Worm (Caenorhabditis elegans) whole organism, young adult: ENCODE measurements around the gene arrd-17.
A peak's percentile ranks its signal among the peaks of the same experiment; 100 is the strongest.

Source experiments
- B0336.3 ChIP-seq: fragments of 200-800 bp; sonication (Bioruptor generic); IDR thresholded peaks from 2 replicates; pipeline ENCODE4 v1.3.6; 2022; ENCODE audit warnings: missing genetic modification characterization, missing compliant biosample characterization
- C06A6.2 ChIP-seq: fragments of 200-800 bp; sonication (Bioruptor generic); conservative IDR thresholded peaks from 2 replicates; pipeline ENCODE4 v1.3.6; 2022; ENCODE audit warnings: missing genetic modification characterization, missing compliant biosample characterization
- D2030.7 ChIP-seq: fragments of 200-800 bp; sonication (Bioruptor generic); IDR thresholded peaks from 2 replicates; pipeline ENCODE4 v1.3.6; 2022; ENCODE audit warnings: missing genetic modification reagents, missing genetic modification characterization, missing compliant biosample characterization
- F33H1.4 ChIP-seq: fragments of 200-800 bp; sonication (Bioruptor generic); IDR thresholded peaks from 2 replicates; pipeline ENCODE4 v1.3.6; 2022; ENCODE audit warnings: missing genetic modification reagents, missing genetic modification characterization, missing compliant biosample characterization
- F39B2.1 ChIP-seq: fragments of 200-800 bp; sonication (Bioruptor generic); IDR thresholded peaks from 2 replicates; pipeline ENCODE4 v1.3.6; 2022; ENCODE audit warnings: missing genetic modification reagents, missing genetic modification characterization, missing compliant biosample characterization
- F49E8.2 ChIP-seq: sonication (generic microtip); optimal IDR thresholded peaks from 3 replicates; lab custom pipeline; 2017; ENCODE audit warnings: missing genetic modification characterization, mild to moderate bottlenecking, missing compliant biosample characterization, antibody characterized with exemption, moderate library complexity; ENCODE audit not compliant: insufficient read depth
- F52B5.7 ChIP-seq: sonication (generic microtip); optimal IDR thresholded peaks from 2 replicates; lab custom pipeline; 2016; ENCODE audit warnings: mild to moderate bottlenecking, missing genetic modification characterization, missing compliant biosample characterization
- F57A8.1 ChIP-seq: fragments of 200-800 bp; sonication (Bioruptor generic); optimal IDR thresholded peaks from 2 replicates; lab custom pipeline; 2018; ENCODE audit warnings: mild to moderate bottlenecking, missing genetic modification characterization, moderate library complexity, missing compliant biosample characterization
- Y53F4B.3 ChIP-seq: fragments of 200-800 bp; sonication (Bioruptor generic); IDR thresholded peaks from 2 replicates; pipeline ENCODE4 v1.3.6; 2022; ENCODE audit warnings: missing genetic modification reagents, missing genetic modification characterization, missing compliant biosample characterization
- Y53G8AR.9 ChIP-seq: fragments of 200-800 bp; sonication (Bioruptor generic); conservative IDR thresholded peaks from 2 replicates; pipeline ENCODE4 v1.3.6; 2022; ENCODE audit warnings: missing genetic modification reagents, missing genetic modification characterization, missing compliant biosample characterization
- Y67H2A.10 ChIP-seq: fragments of 200-800 bp; sonication (Bioruptor generic); conservative IDR thresholded peaks from 2 replicates; pipeline ENCODE4 v1.3.6; 2022; ENCODE audit warnings: missing genetic modification reagents, missing genetic modification characterization, missing compliant biosample characterization
- Y95B8A.8 ChIP-seq: fragments of 200-800 bp; sonication (Bioruptor generic); IDR thresholded peaks from 2 replicates; pipeline ENCODE4 v1.3.6; 2022; ENCODE audit warnings: missing genetic modification reagents, missing genetic modification characterization, missing compliant biosample characterization
- ama-1 ChIP-seq, 3 experiments: fragments of 150-350 bp in 1 of 3; sonication (generic microtip) in 2 of 3; optimal IDR thresholded peaks; 2 replicates each; lab custom pipeline; 2014 to 2018; ENCODE audit warnings: missing biosample characterization in 2 of 3, missing genetic modification characterization in 2 of 3, missing genetic modification reagents in 2 of 3
- atf-7 ChIP-seq: sonication (generic microtip); optimal IDR thresholded peaks from 2 replicates; lab custom pipeline; 2017; ENCODE audit warnings: mild to moderate bottlenecking, missing genetic modification characterization, missing compliant biosample characterization
- attf-6 ChIP-seq: fragments of 200-800 bp; sonication (Bioruptor generic); IDR thresholded peaks from 2 replicates; pipeline ENCODE4 v1.3.6; 2022; ENCODE audit warnings: missing genetic modification reagents, missing genetic modification characterization, missing compliant biosample characterization
- bed-1 ChIP-seq: fragments of 200-800 bp; sonication (Bioruptor generic); IDR thresholded peaks from 2 replicates; pipeline ENCODE4 v1.3.6; 2022; ENCODE audit warnings: missing genetic modification reagents, missing genetic modification characterization, missing compliant biosample characterization
- bed-2 ChIP-seq: fragments of 200-800 bp; sonication (Bioruptor generic); IDR thresholded peaks from 2 replicates; pipeline ENCODE4 v1.3.6; 2022; ENCODE audit warnings: missing genetic modification reagents, missing genetic modification characterization, missing compliant biosample characterization
- ceh-40 ChIP-seq: fragments of 200-800 bp; sonication (Bioruptor generic); IDR thresholded peaks from 2 replicates; pipeline ENCODE4 v1.3.6; 2022; ENCODE audit warnings: missing genetic modification characterization, missing compliant biosample characterization
- die-1 ChIP-seq: sonication (generic microtip); optimal IDR thresholded peaks from 2 replicates; lab custom pipeline; 2016; ENCODE audit warnings: missing genotype, mild to moderate bottlenecking, missing genetic modification characterization, missing compliant biosample characterization
- dox-1 ChIP-seq: fragments of 200-800 bp; sonication (Bioruptor generic); IDR thresholded peaks from 2 replicates; pipeline ENCODE4 v1.3.6; 2022; ENCODE audit warnings: missing genetic modification reagents, missing genetic modification characterization, missing compliant biosample characterization
- egl-18 ChIP-seq: fragments of 200-800 bp; sonication (Bioruptor generic); IDR thresholded peaks from 2 replicates; pipeline ENCODE4 v1.3.6; 2022; ENCODE audit warnings: missing genetic modification reagents, missing genetic modification characterization, missing compliant biosample characterization
- egl-44 ChIP-seq: fragments of 200-800 bp; sonication (Bioruptor generic); IDR thresholded peaks from 2 replicates; pipeline ENCODE4 v1.3.6; 2022; ENCODE audit warnings: missing genetic modification reagents, missing genetic modification characterization, missing compliant biosample characterization
- egrh-3 ChIP-seq: fragments of 200-800 bp; sonication (Bioruptor generic); IDR thresholded peaks from 2 replicates; pipeline ENCODE4 v1.3.6; 2022; ENCODE audit warnings: missing genetic modification reagents, missing genetic modification characterization, missing compliant biosample characterization
- ekl-4 ChIP-seq: fragments of 200-800 bp; sonication (Bioruptor generic); IDR thresholded peaks from 2 replicates; pipeline ENCODE4 v1.3.6; 2022; ENCODE audit warnings: missing genetic modification reagents, missing genetic modification characterization, missing compliant biosample characterization
- him-1 ChIP-seq: sonication (generic microtip); optimal IDR thresholded peaks from 2 replicates; lab custom pipeline; 2016; ENCODE audit warnings: missing genotype, missing genetic modification reagents, missing genetic modification characterization, missing compliant biosample characterization
- let-526 ChIP-seq: fragments of 200-800 bp; sonication (Bioruptor generic); IDR thresholded peaks from 2 replicates; pipeline ENCODE4 v1.3.6; 2022; ENCODE audit warnings: missing genetic modification reagents, missing genetic modification characterization, missing compliant biosample characterization
- let-607 ChIP-seq, 2 experiments: fragments of 200-800 bp in 1 of 2; sonication (Bioruptor generic) in 1 of 2; sonication (generic microtip) in 1 of 2; optimal IDR thresholded peaks; 2 replicates each; lab custom pipeline; 2016 to 2018; ENCODE audit warnings: mild to moderate bottlenecking in 2 of 2, missing compliant biosample characterization in 2 of 2, missing genetic modification characterization in 2 of 2, moderate library complexity in 2 of 2, missing genotype in 1 of 2
- mcd-1 ChIP-seq: fragments of 200-800 bp; sonication (Bioruptor generic); IDR thresholded peaks from 2 replicates; pipeline ENCODE4 v1.3.6; 2022; ENCODE audit warnings: missing genetic modification reagents, missing genetic modification characterization, missing compliant biosample characterization
- nfyb-1 ChIP-seq: fragments of 200-800 bp; sonication (Bioruptor generic); IDR thresholded peaks from 2 replicates; pipeline ENCODE4 v1.3.6; 2022; ENCODE audit warnings: missing genetic modification reagents, missing genetic modification characterization, missing compliant biosample characterization
- nhr-179 ChIP-seq: sonication (generic microtip); optimal IDR thresholded peaks from 2 replicates; lab custom pipeline; 2016; ENCODE audit warnings: mild to moderate bottlenecking, missing genetic modification characterization, missing compliant biosample characterization
- nhr-80 ChIP-seq: sonication (generic microtip); optimal IDR thresholded peaks from 2 replicates; lab custom pipeline; 2016; ENCODE audit warnings: missing genetic modification characterization, missing compliant biosample characterization
- nhr-90 ChIP-seq: sonication (generic microtip); optimal IDR thresholded peaks from 2 replicates; lab custom pipeline; 2016; ENCODE audit warnings: missing genotype, mild to moderate bottlenecking, missing genetic modification characterization, missing compliant biosample characterization
- pbrm-1 ChIP-seq: fragments of 200-800 bp; sonication (Bioruptor generic); IDR thresholded peaks from 2 replicates; pipeline ENCODE4 v1.3.6; 2022; ENCODE audit warnings: missing genetic modification reagents, missing genetic modification characterization, missing compliant biosample characterization
- tbp1 ChIP-seq: fragments of 200-800 bp; sonication (Bioruptor generic); optimal IDR thresholded peaks from 2 replicates; lab custom pipeline; 2018; ENCODE audit warnings: mild to moderate bottlenecking, missing genetic modification characterization, missing compliant biosample characterization
- zfh-2 ChIP-seq: fragments of 200-800 bp; sonication (Bioruptor generic); conservative IDR thresholded peaks from 2 replicates; pipeline ENCODE4 v1.3.6; 2022; ENCODE audit warnings: missing genetic modification reagents, missing genetic modification characterization, missing compliant biosample characterization
- ztf-28 ChIP-seq: fragments of 200-800 bp; sonication (Bioruptor generic); IDR thresholded peaks from 2 replicates; pipeline ENCODE4 v1.3.6; 2022; ENCODE audit warnings: missing genetic modification reagents, missing genetic modification characterization, missing compliant biosample characterization

arrd-17 gene

ce11 chrIII:13615530-13615929, 15.1 kb downstream of the arrd-17 start (continued):
- TF ChIP-seq Y67H2A.10 (GFP tag; lab: Robert Waterston, UW) = no peak

- TF ChIP-seq pbrm-1 (GFP tag; lab: Robert Waterston, UW) (no peak), bed-1 (GFP tag; lab: Robert Waterston, UW) (no peak), bed-2 (no peak), Y53F4B.3 (no peak), ceh-40 (GFP tag; lab: Robert Waterston, UW) (no peak), ztf-28 (GFP tag; lab: Robert Waterston, UW) (no peak), zfh-2 (GFP tag; lab: Robert Waterston, UW) (peak; percentile 48; the same call in 1 of the 2 replicates), F57A8.1 (GFP tag; lab: Kevin White, UChicago) (no peak), die-1 (tag; lab: Kevin White, UChicago) (no peak), nhr-90 (no peak), F33H1.4 (GFP tag; lab: Robert Waterston, UW) (no peak), ama-1 (optimal IDR thresholded peaks at IDR 0.05; lab: Kevin White, UChicago) (no peak), ama-1 (GFP tag; optimal IDR thresholded peaks at IDR 0.05; lab: Kevin White, UChicago) (no peak), mcd-1 (GFP tag; lab: Robert Waterston, UW) (0 out of 2 replicates have a peak, but pooled peaks have one; percentile 11), D2030.7 (GFP tag; lab: Robert Waterston, UW) (no peak), F39B2.1 (GFP tag; lab: Robert Waterston, UW) (no peak), egrh-3 (GFP tag; lab: Robert Waterston, UW) (peak; percentile 58; the same call in 1 of the 2 replicates), nhr-179 (tag; lab: Kevin White, UChicago) (no peak)
Measured at ce11 chrIII:13614751-13615150, 15.9 kb downstream of the arrd-17 start.

- TF ChIP-seq C06A6.2 = no peak
- no peak for TF ChIP-seq F49E8.2 (tag; lab: Kevin White, UChicago)
- no peak for TF ChIP-seq let-526 (GFP tag; lab: Robert Waterston, UW)
- TF ChIP-seq him-1 (tag; lab: Kevin White, UChicago) = peak; percentile 30
- TF ChIP-seq F52B5.7 = no peak
- TF ChIP-seq Y53G8AR.9 = no peak
- TF ChIP-seq Y95B8A.8 (GFP tag; lab: Robert Waterston, UW) = 0 out of 2 replicates have a peak, but pooled peaks have one; percentile 24
- no peak for TF ChIP-seq ekl-4 (GFP tag; lab: Robert Waterston, UW)
Measured at ce11 chrIII:13614206-13614605, 16.4 kb downstream of the arrd-17 start.

ce11 chrIII:13607833-13608232, 22.8 kb downstream of the arrd-17 start, which contains the start of gene shpk-1:
TSS of gene shpk-1 (plus strand) at chrIII:13608020.
- peak; percentile 77 for TF ChIP-seq atf-7 (tag; lab: Kevin White, UChicago)
- peak; percentile 81 for TF ChIP-seq nhr-80 (tag; lab: Kevin White, UChicago)
- TF ChIP-seq dox-1 (GFP tag; lab: Robert Waterston, UW) = 0 out of 2 replicates have a peak, but pooled peaks have one; percentile 37
- 0 out of 2 replicates have a peak, but pooled peaks have one; percentile 22 for TF ChIP-seq B0336.3 (GFP tag; lab: Robert Waterston, UW)
- TF ChIP-seq egl-44 (GFP tag; lab: Robert Waterston, UW) = 0 out of 2 replicates have a peak, but pooled peaks have one; percentile 30
- peak; percentile 74 to 83 for TF ChIP-seq let-607 (tag; optimal IDR thresholded peaks at IDR 0.05; lab: Kevin White, UChicago)
- TF ChIP-seq nfyb-1 (GFP tag; lab: Robert Waterston, UW) = peak; percentile 64; the same call in 1 of the 2 replicates
- no peak for TF ChIP-seq egl-18 (GFP tag; lab: Robert Waterston, UW)
- peak; percentile 32 for TF ChIP-seq tbp1
- no peak for TF ChIP-seq attf-6
- TF ChIP-seq, all 124 proteins: peak for 8
